Worm (Caenorhabditis elegans): ENCODE measurements around the gene sra-30.

DNA sequence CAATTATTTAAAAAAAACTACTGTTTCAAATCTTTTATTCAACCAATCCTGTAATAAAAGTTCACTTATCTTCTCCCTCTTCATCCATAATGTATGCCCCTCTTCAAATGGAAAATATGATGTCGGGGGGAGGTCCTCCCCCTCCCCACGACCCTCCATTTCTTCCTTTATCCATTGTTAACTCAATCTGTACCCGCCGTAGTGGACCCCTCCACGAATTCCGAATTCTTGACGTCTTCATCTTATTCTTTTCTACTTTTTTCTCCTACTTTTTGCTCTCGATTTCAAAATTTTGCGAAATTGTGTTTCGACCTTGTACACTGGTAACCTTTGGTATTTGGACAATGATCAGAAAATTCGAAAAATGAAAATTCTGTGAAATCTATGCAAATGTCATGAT lies 33.0 kb upstream of the sra-30 start, which contains the start of gene lgc-52:
- no peak for TF ChIP-seq saeg-2 (GFP tag; IDR thresholded peaks at IDR 0.05)
- TF ChIP-seq aha-1 (tag), result no peak
- no peak for TF ChIP-seq ceh-82 (tag; optimal IDR thresholded peaks at IDR 0.05)
- TF ChIP-seq unc-130 (GFP tag; optimal IDR thresholded peaks at IDR 0.05), result no peak
- no peak for TF ChIP-seq zip-11 (GFP tag; IDR thresholded peaks at IDR 0.05)
- no peak for TF ChIP-seq nhr-237 (tag; optimal IDR thresholded peaks at IDR 0.05)
- no peak for TF ChIP-seq ceh-28 (tag; optimal IDR thresholded peaks at IDR 0.05)
- TF ChIP-seq aly-2 (tag; optimal IDR thresholded peaks at IDR 0.05), result no peak
- no peak for TF ChIP-seq lin-15B (tag; optimal IDR thresholded peaks at IDR 0.05)
